Worm (Caenorhabditis elegans) whole organism, L1 larva: ENCODE results near the gene ZK792.12.

Experiments
- C34B4.2 ChIP-seq: sonication (generic microtip); optimal IDR thresholded peaks from 2 replicates; lab custom pipeline; 2017; ENCODE audit warnings: mild to moderate bottlenecking, missing genetic modification characterization, missing compliant biosample characterization
- aha-1 ChIP-seq: fragments of 150-350 bp; optimal IDR thresholded peaks from 2 replicates; lab custom pipeline; 2014; ENCODE audit warnings: missing biosample characterization, missing genetic modification characterization
- blmp-1 ChIP-seq: fragments of 150-350 bp; optimal IDR thresholded peaks from 2 replicates; lab custom pipeline; 2014; ENCODE audit warnings: missing biosample characterization, missing genetic modification characterization
- ceh-63 ChIP-seq: fragments of 200-800 bp; sonication (Bioruptor generic); optimal IDR thresholded peaks from 2 replicates; lab custom pipeline; 2018; ENCODE audit warnings: mild to moderate bottlenecking, missing genetic modification characterization, missing compliant biosample characterization
- ceh-82 ChIP-seq, 3 experiments: fragments of 150-350 bp in 1 of 3; sonication (generic microtip) in 2 of 3; optimal IDR thresholded peaks; 2 replicates each; lab custom pipeline; 2014 to 2017; ENCODE audit warnings: missing biosample characterization in 3 of 3, missing genetic modification characterization in 3 of 3
- ceh-88 ChIP-seq: fragments of 200-800 bp; sonication (Bioruptor generic); IDR thresholded peaks from 2 replicates; pipeline ENCODE4 v1.3.6; 2022; ENCODE audit warnings: missing genetic modification characterization, missing compliant biosample characterization
- ces-1 ChIP-seq: fragments of 150-350 bp; optimal IDR thresholded peaks from 2 replicates; lab custom pipeline; 2014; ENCODE audit warnings: missing biosample characterization, missing genetic modification reagents, missing genetic modification characterization
- dsc-1 ChIP-seq: sonication (generic microtip); optimal IDR thresholded peaks from 2 replicates; lab custom pipeline; 2016; ENCODE audit warnings: mild to moderate bottlenecking, missing genetic modification characterization, missing compliant biosample characterization
- efl-1 ChIP-seq, 4 experiments: fragments of 150-350 bp; optimal IDR thresholded peaks in 3 of 4; peaks in 1 of 4; 1 replicate in 1 of 4; 2 replicates in 3 of 4; lab custom pipeline; 2014; ENCODE audit warnings: missing biosample characterization in 2 of 4, missing genetic modification characterization in 2 of 4, missing genetic modification reagents in 2 of 4
- egl-27 ChIP-seq, 2 experiments: fragments of 150-350 bp in 1 of 2; sonication (generic microtip); optimal IDR thresholded peaks; 3 replicates each; lab custom pipeline; 2017 to 2018; ENCODE audit warnings: missing biosample characterization in 2 of 2, missing genetic modification characterization in 2 of 2, missing genetic modification reagents in 2 of 2
- ets-5 ChIP-seq: fragments of 200-800 bp; sonication (Bioruptor generic); IDR thresholded peaks from 2 replicates; pipeline ENCODE4 v1.3.6; 2022; ENCODE audit warnings: missing genetic modification characterization, missing compliant biosample characterization
- fkh-10 ChIP-seq: sonication (generic microtip); optimal IDR thresholded peaks from 2 replicates; lab custom pipeline; 2017; ENCODE audit warnings: missing biosample characterization, missing genetic modification reagents, missing genetic modification characterization
- hlh-17 ChIP-seq: fragments of 200-800 bp; sonication (Bioruptor generic); optimal IDR thresholded peaks from 2 replicates; lab custom pipeline; 2018; ENCODE audit warnings: missing genetic modification characterization, mild to moderate bottlenecking, missing compliant biosample characterization, moderate library complexity, borderline replicate concordance
- lin-13 ChIP-seq: fragments of 150-350 bp; optimal IDR thresholded peaks from 2 replicates; lab custom pipeline; 2014; ENCODE audit warnings: missing biosample characterization, missing genetic modification reagents, missing genetic modification characterization
- lin-14 ChIP-seq: fragments of 200-800 bp; sonication (Bioruptor generic); optimal IDR thresholded peaks from 2 replicates; lab custom pipeline; 2018; ENCODE audit warnings: mild to moderate bottlenecking, missing genetic modification characterization, moderate library complexity, missing compliant biosample characterization
- lsy-2 ChIP-seq, 2 experiments: fragments of 150-350 bp; optimal IDR thresholded peaks; 2 replicates each; lab custom pipeline; 2014; ENCODE audit warnings: missing biosample characterization in 2 of 2, missing genetic modification characterization in 2 of 2
- mab-9 ChIP-seq: fragments of 200-800 bp; sonication (Bioruptor generic); IDR thresholded peaks from 2 replicates; pipeline ENCODE4 v1.3.6; 2022; ENCODE audit warnings: missing genetic modification reagents, missing genetic modification characterization, missing compliant biosample characterization
- mdl-1 ChIP-seq, 2 experiments: fragments of 150-350 bp; optimal IDR thresholded peaks; 2 replicates each; lab custom pipeline; 2014 to 2017; ENCODE audit warnings: missing biosample characterization in 2 of 2, missing genetic modification characterization in 2 of 2, inconsistent platforms in 1 of 2
- mef-2 ChIP-seq: fragments of 150-350 bp; optimal IDR thresholded peaks from 2 replicates; lab custom pipeline; 2014; ENCODE audit warnings: missing biosample characterization, missing genetic modification characterization
- mep-1 ChIP-seq: fragments of 150-350 bp; optimal IDR thresholded peaks from 2 replicates; lab custom pipeline; 2014; ENCODE audit warnings: missing biosample characterization, missing genetic modification characterization
- nhr-12 ChIP-seq: sonication (generic microtip); optimal IDR thresholded peaks from 2 replicates; lab custom pipeline; 2017; ENCODE audit warnings: missing biosample characterization, missing genetic modification characterization
- nhr-20 ChIP-seq: sonication (generic microtip); optimal IDR thresholded peaks from 2 replicates; lab custom pipeline; 2016; ENCODE audit warnings: mild to moderate bottlenecking, missing genetic modification characterization, missing compliant biosample characterization
- nhr-237 ChIP-seq: fragments of 150-350 bp; optimal IDR thresholded peaks from 2 replicates; lab custom pipeline; 2014; ENCODE audit warnings: missing biosample characterization, missing genetic modification characterization
- nhr-28 ChIP-seq: fragments of 150-350 bp; optimal IDR thresholded peaks from 2 replicates; lab custom pipeline; 2014; ENCODE audit warnings: missing biosample characterization, missing genetic modification characterization
- nhr-71 ChIP-seq: sonication (generic microtip); optimal IDR thresholded peaks from 2 replicates; lab custom pipeline; 2016; ENCODE audit warnings: mild to moderate bottlenecking, missing genetic modification characterization, moderate library complexity, missing compliant biosample characterization
- nhr-76 ChIP-seq: sonication (generic microtip); optimal IDR thresholded peaks from 2 replicates; lab custom pipeline; 2017; ENCODE audit warnings: missing biosample characterization, missing genetic modification characterization
- nhr-77 ChIP-seq: fragments of 150-350 bp; optimal IDR thresholded peaks from 2 replicates; lab custom pipeline; 2014; ENCODE audit warnings: missing biosample characterization, missing genetic modification characterization
- nhr-84 ChIP-seq: sonication (generic microtip); optimal IDR thresholded peaks from 2 replicates; lab custom pipeline; 2017; ENCODE audit warnings: missing biosample characterization, missing genetic modification characterization
- nhr-85 ChIP-seq: sonication (generic microtip); peaks from one replicate; lab custom pipeline; 2016; ENCODE audit warnings: missing genetic modification characterization, inconsistent platforms, missing compliant biosample characterization
- pax-3 ChIP-seq: fragments of 200-800 bp; sonication (Bioruptor generic); optimal IDR thresholded peaks from 2 replicates; lab custom pipeline; 2018; ENCODE audit warnings: mild to moderate bottlenecking, missing genetic modification characterization, moderate library complexity, missing compliant biosample characterization
- pqm-1 ChIP-seq: sonication (generic microtip); optimal IDR thresholded peaks from 3 replicates; lab custom pipeline; 2017; ENCODE audit warnings: missing biosample characterization, missing genetic modification characterization
- rnt-1 ChIP-seq: sonication (generic microtip); optimal IDR thresholded peaks from 2 replicates; lab custom pipeline; 2016; ENCODE audit warnings: mild to moderate bottlenecking, missing genetic modification characterization, moderate library complexity, missing compliant biosample characterization
- snu-23 ChIP-seq: sonication (generic microtip); optimal IDR thresholded peaks from 2 replicates; lab custom pipeline; 2016; ENCODE audit warnings: missing genetic modification characterization, missing compliant biosample characterization
- sox-4 ChIP-seq: sonication (generic microtip); optimal IDR thresholded peaks from 2 replicates; lab custom pipeline; 2016; ENCODE audit warnings: missing genetic modification characterization, missing compliant biosample characterization
- sup-37 ChIP-seq: fragments of 200-800 bp; sonication (Bioruptor generic); optimal IDR thresholded peaks from 2 replicates; lab custom pipeline; 2018; ENCODE audit warnings: mild to moderate bottlenecking, missing genetic modification characterization, missing compliant biosample characterization
- swsn-7 ChIP-seq: sonication (generic microtip); optimal IDR thresholded peaks from 2 replicates; lab custom pipeline; 2016; ENCODE audit warnings: missing genetic modification characterization, missing compliant biosample characterization
- tbx-2 ChIP-seq: sonication (generic microtip); optimal IDR thresholded peaks from 2 replicates; lab custom pipeline; 2016; ENCODE audit warnings: missing genetic modification characterization, missing compliant biosample characterization
- unc-130 ChIP-seq: fragments of 150-350 bp; optimal IDR thresholded peaks from 2 replicates; lab custom pipeline; 2017; ENCODE audit warnings: missing biosample characterization, missing genetic modification characterization, inconsistent platforms
- unc-98 ChIP-seq: fragments of 200-800 bp; sonication (Bioruptor generic); IDR thresholded peaks from 2 replicates; pipeline ENCODE4 v1.3.6; 2022; ENCODE audit warnings: missing genetic modification characterization, missing compliant biosample characterization
- xbp-1 ChIP-seq: sonication (generic microtip); optimal IDR thresholded peaks from 2 replicates; lab custom pipeline; 2016; ENCODE audit warnings: missing genetic modification characterization, missing compliant biosample characterization
- zag-1 ChIP-seq: fragments of 150-350 bp; optimal IDR thresholded peaks from 2 replicates; lab custom pipeline; 2014; ENCODE audit warnings: missing biosample characterization, missing genetic modification characterization
- zip-4 ChIP-seq: fragments of 200-800 bp; sonication (Bioruptor generic); optimal IDR thresholded peaks from 2 replicates; lab custom pipeline; 2018; ENCODE audit warnings: mild to moderate bottlenecking, missing genetic modification characterization, moderate library complexity, missing compliant biosample characterization
- ztf-4 ChIP-seq: fragments of 150-350 bp; optimal IDR thresholded peaks from 2 replicates; lab custom pipeline; 2014; ENCODE audit warnings: missing biosample characterization, missing genetic modification characterization

The ZK792.12 gene

DNA sequence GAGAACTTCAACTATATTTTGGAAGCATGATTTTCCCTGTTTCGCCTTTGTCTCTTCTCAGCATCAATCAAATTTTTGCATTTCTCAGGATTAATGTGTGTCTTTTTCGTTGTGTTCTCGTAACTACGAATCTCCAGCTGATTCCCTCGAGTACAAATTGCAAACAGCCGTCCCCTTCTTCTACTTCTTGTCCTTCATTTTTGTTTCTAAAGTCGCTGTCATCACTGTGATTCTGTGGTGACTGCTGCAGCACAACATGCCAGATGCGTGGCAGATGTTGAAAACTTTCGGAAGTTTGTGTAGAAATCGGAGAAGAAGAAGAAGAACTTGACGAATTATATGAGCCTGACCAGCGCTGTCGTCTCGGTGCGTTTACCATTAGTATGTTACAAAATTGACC, 19.7 kb downstream of the ZK792.12 start:
- no peak for TF ChIP-seq egl-27 (tag; optimal IDR thresholded peaks at IDR 0.05; lab: Kevin White, UChicago)
- TF ChIP-seq dsc-1 = peak; percentile 60

DNA sequence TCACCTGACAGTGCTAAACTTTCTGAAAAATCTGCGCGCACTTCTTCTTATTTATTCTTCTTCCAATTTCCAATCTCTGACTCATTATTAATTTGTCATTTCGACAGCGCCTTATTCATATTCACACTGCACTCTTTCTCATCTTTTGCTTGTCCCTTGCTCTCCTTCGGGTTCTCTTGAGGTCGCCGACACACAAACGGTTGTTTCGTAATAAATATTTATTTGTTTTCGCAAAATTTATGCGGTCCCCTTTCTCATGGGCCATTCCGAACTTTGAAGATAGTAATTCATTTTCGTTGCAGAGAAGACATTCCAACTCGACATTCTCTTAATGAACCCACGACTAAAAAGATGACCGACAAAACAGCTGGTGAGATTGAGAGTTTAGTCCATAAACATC, 21.1 kb downstream of the ZK792.12 start, which contains the start of gene magi-1:
Gene magi-1 (plus strand): TSS at position 301 of the 400 bp plus-strand sequence.
- TF ChIP-seq sox-4 (no peak), mab-9 (no peak), unc-130 (tag; lab: Kevin White, UChicago) (no peak), nhr-84 (no peak), pqm-1 (tag; lab: Kevin White, UChicago) (no peak), nhr-12 (tag; lab: Kevin White, UChicago) (no peak), lin-13 (GFP tag; lab: Kevin White, UChicago) (no peak), nhr-28 (no peak), mep-1 (tag; lab: Kevin White, UChicago) (no peak), ets-5 (GFP tag; lab: Robert Waterston, UW) (no peak), zag-1 (tag; lab: Kevin White, UChicago) (no peak), zip-4 (no peak), ces-1 (GFP tag; lab: Kevin White, UChicago) (no peak), C34B4.2 (tag; lab: Kevin White, UChicago) (no peak), sup-37 (GFP tag; lab: Kevin White, UChicago) (no peak), unc-98 (GFP tag; lab: Robert Waterston, UW) (no peak), ceh-63 (GFP tag; lab: Kevin White, UChicago) (no peak), nhr-76 (no peak)
- TF ChIP-seq, all 84 proteins: peak for 0

DNA sequence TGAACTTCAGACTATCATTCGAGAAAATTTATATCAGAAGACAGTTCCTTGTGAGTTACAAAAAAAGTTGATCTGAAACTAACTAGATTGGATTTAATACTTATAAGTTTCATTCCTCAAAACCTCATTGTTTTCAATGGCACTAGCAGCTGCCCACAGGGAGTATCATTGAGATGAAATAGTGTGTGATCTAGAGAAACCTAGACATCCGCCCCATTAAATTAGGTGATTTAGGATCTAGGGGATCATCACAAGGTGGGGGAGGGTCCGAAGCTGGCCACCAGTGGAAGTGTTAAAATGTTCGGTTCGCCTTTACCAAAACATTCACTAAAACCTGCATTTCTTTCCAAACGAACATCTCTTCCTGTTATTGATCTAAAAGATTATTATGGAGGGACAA, 22.8 kb downstream of the ZK792.12 start:
- peak; percentile 5 for TF ChIP-seq nhr-71 (tag; lab: Kevin White, UChicago)
- no peak for TF ChIP-seq pqm-1 (tag; lab: Kevin White, UChicago)
- no peak for TF ChIP-seq C34B4.2 (tag; lab: Kevin White, UChicago)
- no peak for TF ChIP-seq lsy-2 (tag; optimal IDR thresholded peaks at IDR 0.05; lab: Kevin White, UChicago)
- TF ChIP-seq hlh-17 (GFP tag; lab: Kevin White, UChicago) = no peak
- TF ChIP-seq nhr-77 (tag; lab: Kevin White, UChicago) = no peak
- TF ChIP-seq pax-3 (tag; lab: Kevin White, UChicago) = no peak
- TF ChIP-seq mef-2 = no peak
- TF ChIP-seq ceh-82 (tag; optimal IDR thresholded peaks at IDR 0.05; lab: Kevin White, UChicago) = no peak
- TF ChIP-seq lin-14 (GFP tag; lab: Kevin White, UChicago) = peak; percentile 11
- no peak for TF ChIP-seq swsn-7
- TF ChIP-seq nhr-76 = no peak
- no peak for TF ChIP-seq ztf-4 (tag; lab: Kevin White, UChicago)
- TF ChIP-seq nhr-237 = no peak
- no peak for TF ChIP-seq ceh-88 (GFP tag; lab: Robert Waterston, UW)
- TF ChIP-seq xbp-1 (tag; lab: Kevin White, UChicago) = no peak
- no peak for TF ChIP-seq nhr-84
- TF ChIP-seq rnt-1 (tag; lab: Kevin White, UChicago) = peak; percentile 55
- TF ChIP-seq mdl-1 (tag; optimal IDR thresholded peaks at IDR 0.05; lab: Kevin White, UChicago) = no peak

DNA sequence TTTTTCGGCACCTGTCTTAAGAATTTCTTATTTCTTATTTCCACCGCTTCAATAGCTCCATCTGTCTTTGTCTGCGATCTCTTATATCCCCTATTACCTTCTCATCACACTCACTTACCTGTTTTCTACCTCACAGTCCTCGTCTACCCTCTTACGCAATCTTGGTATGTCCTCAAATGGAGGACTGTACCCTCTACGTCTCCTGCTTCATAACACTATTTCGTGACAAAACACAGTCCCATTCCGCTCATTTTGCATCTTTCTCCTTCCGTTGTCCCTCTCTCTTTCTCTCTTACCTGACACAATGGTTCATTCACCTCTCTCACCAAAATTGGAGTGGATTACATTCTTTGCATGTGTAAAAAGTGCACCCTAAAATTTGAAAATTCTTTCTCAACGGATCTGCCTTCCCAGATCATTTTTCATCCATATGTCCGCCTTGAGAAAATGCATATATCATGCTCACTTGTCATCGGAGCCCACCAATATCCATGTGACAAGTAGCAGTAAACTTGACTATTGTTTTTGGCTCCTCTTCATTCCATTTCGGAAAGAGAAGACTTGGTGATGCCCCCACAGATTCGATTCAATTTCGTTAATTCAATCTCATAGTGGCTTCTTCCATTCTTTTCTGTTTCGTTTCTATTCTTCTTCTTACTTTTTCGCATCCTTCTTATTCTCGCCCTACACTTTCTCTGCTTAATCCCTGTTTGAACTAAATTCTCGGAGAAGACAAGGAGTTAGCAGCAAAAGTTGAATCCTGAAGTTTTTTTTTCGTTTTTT, 23.7 kb downstream of the ZK792.12 start:
- peak; percentile 50 for TF ChIP-seq lin-14 (GFP tag; lab: Kevin White, UChicago)
- peak; percentile 10 for TF ChIP-seq snu-23 (GFP tag; lab: Kevin White, UChicago)
- TF ChIP-seq lsy-2 (tag; optimal IDR thresholded peaks at IDR 0.05; lab: Kevin White, UChicago) = no peak
- TF ChIP-seq nhr-85 (tag; lab: Kevin White, UChicago) = peak; percentile 81
- peak; percentile 21 for TF ChIP-seq nhr-20 (tag; lab: Kevin White, UChicago)
- no peak for TF ChIP-seq hlh-17 (GFP tag; lab: Kevin White, UChicago)
- no peak for TF ChIP-seq efl-1 (optimal IDR thresholded peaks at IDR 0.05; lab: Kevin White, UChicago)
- no peak for TF ChIP-seq efl-1 (GFP tag; optimal IDR thresholded peaks at IDR 0.05 in 1 of 2; lab: Kevin White, UChicago)
- TF ChIP-seq aha-1 (tag; lab: Kevin White, UChicago) = no peak
- TF ChIP-seq blmp-1 (tag; lab: Kevin White, UChicago) = peak; percentile 53
- peak; percentile 29 for TF ChIP-seq tbx-2 (tag; lab: Kevin White, UChicago)
- peak; percentile 5 for TF ChIP-seq mep-1 (tag; lab: Kevin White, UChicago)
- TF ChIP-seq nhr-237 = no peak
- TF ChIP-seq fkh-10 (GFP tag; lab: Kevin White, UChicago) = peak; percentile 30
